Fruit fly (Drosophila melanogaster): ENCODE results near the gene porin.

The porin gene

dm6 chr2L:10856328-10856942 is 5.8 kb upstream of the porin start, which contains the start of gene Dnz1 (continued):
- TF ChIP-seq CG17361 (GFP tag; IDR thresholded peaks at IDR 0.05): peak; percentile 64
- peak; percentile 20 for TF ChIP-seq CG4820 (GFP tag; optimal IDR thresholded peaks at IDR 0.05)
- TF ChIP-seq CG31365 (tag; optimal IDR thresholded peaks at IDR 0.05): no peak
- no peak; the same call in 2 of the 3 replicates for TF ChIP-seq gce (GFP tag; IDR thresholded peaks at IDR 0.05)
- no peak for TF ChIP-seq Kr (GFP tag; optimal IDR thresholded peaks at IDR 0.05)
- no peak for TF ChIP-seq CG17186 (GFP tag; optimal IDR thresholded peaks at IDR 0.05)
- no peak for TF ChIP-seq CG33557 (GFP tag; optimal IDR thresholded peaks at IDR 0.05)
- TF ChIP-seq lilli (GFP tag; optimal IDR thresholded peaks at IDR 0.05): peak; percentile 70
- peak; percentile 31 for TF ChIP-seq CG13775 (GFP tag; optimal IDR thresholded peaks at IDR 0.05)
- no peak for TF ChIP-seq Awh (GFP tag; IDR thresholded peaks at IDR 0.05)
- TF ChIP-seq CrebB (tag; optimal IDR thresholded peaks at IDR 0.05): no peak
- TF ChIP-seq klu (GFP tag; IDR thresholded peaks at IDR 0.05): 0 out of 2 replicates have a peak, but pooled peaks have one; percentile 26
- TF ChIP-seq toy (GFP tag; IDR thresholded peaks at IDR 0.05): 0 out of 2 replicates have a peak, but pooled peaks have one; percentile 21
- TF ChIP-seq CG17359 (tag; optimal IDR thresholded peaks at IDR 0.05): peak; percentile 65
- peak; percentile 34 for TF ChIP-seq CG15696 (tag; optimal IDR thresholded peaks at IDR 0.05)
- peak; percentile 53 for TF ChIP-seq stc (GFP tag; IDR thresholded peaks at IDR 0.05)
- peak; percentile 51 for TF ChIP-seq E2f2 (GFP tag; IDR thresholded peaks at IDR 0.05)
- peak; percentile 14 for TF ChIP-seq CG5180 (GFP tag; optimal IDR thresholded peaks at IDR 0.05)
- TF ChIP-seq usp (GFP tag; optimal IDR thresholded peaks at IDR 0.05): no peak
- TF ChIP-seq Atf-2 (GFP tag; optimal IDR thresholded peaks at IDR 0.05): no peak
- TF ChIP-seq org-1 (GFP tag; optimal IDR thresholded peaks at IDR 0.05): no peak
- TF ChIP-seq ap (GFP tag; IDR thresholded peaks at IDR 0.05): no peak; the same call in 1 of the 2 replicates
- 0 out of 2 replicates have a peak, but pooled peaks have one; percentile 4 for TF ChIP-seq onecut (GFP tag; IDR thresholded peaks at IDR 0.05)
- peak; percentile 58 for TF ChIP-seq grau (tag; optimal IDR thresholded peaks at IDR 0.05)
- no peak for TF ChIP-seq CG3065 (GFP tag; optimal IDR thresholded peaks at IDR 0.05)
- TF ChIP-seq CG11504 (tag; optimal IDR thresholded peaks at IDR 0.05): peak; percentile 58
- TF ChIP-seq CG15011 (GFP tag; optimal IDR thresholded peaks at IDR 0.05): no peak
- TF ChIP-seq Gsc (GFP tag; IDR thresholded peaks at IDR 0.05): no peak
- TF ChIP-seq CG4854 (GFP tag; optimal IDR thresholded peaks at IDR 0.05): no peak
- TF ChIP-seq CG11093 (GFP tag; IDR thresholded peaks at IDR 0.05): no peak
- no peak for TF ChIP-seq Poxn (GFP tag; IDR thresholded peaks at IDR 0.05)
- peak; percentile 45 for TF ChIP-seq caup (GFP tag; optimal IDR thresholded peaks at IDR 0.05; ENCODE audit: severe bottlenecking)
- no peak for TF ChIP-seq Dref (GFP tag; IDR thresholded peaks at IDR 0.05)
- no peak for TF ChIP-seq HLH4C (GFP tag; IDR thresholded peaks at IDR 0.05; ENCODE audit: partially characterized antibody)
- no peak for TF ChIP-seq CG9609 (GFP tag; optimal IDR thresholded peaks at IDR 0.05)
- no peak for TF ChIP-seq CG10959 (GFP tag; IDR thresholded peaks at IDR 0.05)
- peak; percentile 39 for TF ChIP-seq tap (tag; optimal IDR thresholded peaks at IDR 0.05)
- no peak for TF ChIP-seq mld (GFP tag; IDR thresholded peaks at IDR 0.05; ENCODE audit: partially characterized antibody)
- no peak for TF ChIP-seq lola (GFP tag; optimal IDR thresholded peaks at IDR 0.05)
- TF ChIP-seq unc-4 (GFP tag; IDR thresholded peaks at IDR 0.05; ENCODE audit: partially characterized antibody): no peak
- TF ChIP-seq Doc3 (GFP tag; IDR thresholded peaks at IDR 0.05; ENCODE audit: partially characterized antibody): no peak
- no peak for TF ChIP-seq CG7963 (GFP tag; IDR thresholded peaks at IDR 0.05; ENCODE audit: partially characterized antibody)
- TF ChIP-seq Neu2 (GFP tag; optimal IDR thresholded peaks at IDR 0.05; ENCODE audit: borderline replicate concordance): no peak
- peak; percentile 65 for TF ChIP-seq CG3847 (GFP tag; IDR thresholded peaks at IDR 0.05)
- peak; percentile 25 for TF ChIP-seq CG10209 (GFP tag; optimal IDR thresholded peaks at IDR 0.05)
- peak; percentile 42 for TF ChIP-seq CG1603 (tag; optimal IDR thresholded peaks at IDR 0.05)
- peak; percentile 92 for TF ChIP-seq CG9932 (GFP tag; IDR thresholded peaks at IDR 0.05)
- TF ChIP-seq CG7987 (GFP tag; optimal IDR thresholded peaks at IDR 0.05): peak; percentile 4
- no peak for TF ChIP-seq fru (optimal IDR thresholded peaks at IDR 0.05)
- no peak for TF ChIP-seq Elba2 (GFP tag; optimal IDR thresholded peaks at IDR 0.05)

All from whole organism, embryonic.